Worm (Caenorhabditis elegans): ENCODE results near the gene F58D12.1.

ce11 chrV:14027384-14027783, 22.0 kb upstream of the F58D12.1 start, which contains the start of gene T08G5.3:
- no peak for TF ChIP-seq unc-62 (GFP tag; optimal IDR thresholded peaks at IDR 0.05)
- no peak for TF ChIP-seq elt-3 (tag; optimal IDR thresholded peaks at IDR 0.05)
- TF ChIP-seq mep-1 (tag; optimal IDR thresholded peaks at IDR 0.05): no peak
- no peak for TF ChIP-seq blmp-1 (tag; optimal IDR thresholded peaks at IDR 0.05)
- no peak for TF ChIP-seq lin-13 (tag; optimal IDR thresholded peaks at IDR 0.05)
- TF ChIP-seq nhr-237 (tag; optimal IDR thresholded peaks at IDR 0.05): no peak
- TF ChIP-seq hlh-1 (tag; optimal IDR thresholded peaks at IDR 0.05): no peak
- TF ChIP-seq nhr-28 (tag; optimal IDR thresholded peaks at IDR 0.05): no peak
- no peak for TF ChIP-seq lin-32 (GFP tag; optimal IDR thresholded peaks at IDR 0.05)
- no peak for TF ChIP-seq ham-2 (GFP tag; optimal IDR thresholded peaks at IDR 0.05)
- no peak for TF ChIP-seq pha-4 (tag; optimal IDR thresholded peaks at IDR 0.05)
- no peak for TF ChIP-seq elt-1 (tag; optimal IDR thresholded peaks at IDR 0.05; ENCODE audit: borderline replicate concordance, insufficient read depth)
- TF ChIP-seq ztf-11 (tag; optimal IDR thresholded peaks at IDR 0.05): no peak

All from whole organism, mixed stage, embryonic.